Worm (Caenorhabditis elegans) whole organism, young adult: ENCODE measurements around the gene F13H8.3.

ENCODE experiments used
- B0019.2 ChIP-seq: fragments of 200-800 bp; sonication (Bioruptor generic); conservative IDR thresholded peaks from 2 replicates; pipeline ENCODE4 v1.3.6; 2022; ENCODE audit warnings: missing genetic modification reagents, missing genetic modification characterization, missing compliant biosample characterization
- B0035.1 ChIP-seq: sonication (generic microtip); optimal IDR thresholded peaks from 2 replicates; lab custom pipeline; 2016; ENCODE audit warnings: missing genetic modification characterization, mild to moderate bottlenecking, missing compliant biosample characterization, missing genotype, missing genetic modification reagents
- D2030.7 ChIP-seq: fragments of 200-800 bp; sonication (Bioruptor generic); IDR thresholded peaks from 2 replicates; pipeline ENCODE4 v1.3.6; 2022; ENCODE audit warnings: missing genetic modification reagents, missing genetic modification characterization, missing compliant biosample characterization
- F22D6.2 ChIP-seq: sonication (generic microtip); optimal IDR thresholded peaks from 2 replicates; lab custom pipeline; 2016; ENCODE audit warnings: mild to moderate bottlenecking, missing genetic modification characterization, missing compliant biosample characterization
- F33H1.4 ChIP-seq: fragments of 200-800 bp; sonication (Bioruptor generic); IDR thresholded peaks from 2 replicates; pipeline ENCODE4 v1.3.6; 2022; ENCODE audit warnings: missing genetic modification reagents, missing genetic modification characterization, missing compliant biosample characterization
- F57C9.4 ChIP-seq: sonication (generic microtip); optimal IDR thresholded peaks from 2 replicates; lab custom pipeline; 2017; ENCODE audit warnings: mild to moderate bottlenecking, missing genetic modification characterization, missing compliant biosample characterization
- Y53F4B.3 ChIP-seq: fragments of 200-800 bp; sonication (Bioruptor generic); IDR thresholded peaks from 2 replicates; pipeline ENCODE4 v1.3.6; 2022; ENCODE audit warnings: missing genetic modification reagents, missing genetic modification characterization, missing compliant biosample characterization
- Y53G8AR.9 ChIP-seq: fragments of 200-800 bp; sonication (Bioruptor generic); conservative IDR thresholded peaks from 2 replicates; pipeline ENCODE4 v1.3.6; 2022; ENCODE audit warnings: missing genetic modification reagents, missing genetic modification characterization, missing compliant biosample characterization
- Y79H2A.3 ChIP-seq: fragments of 200-800 bp; sonication (Bioruptor generic); conservative IDR thresholded peaks from 2 replicates; pipeline ENCODE4 v1.3.6; 2022; ENCODE audit warnings: missing genetic modification reagents, missing genetic modification characterization, missing compliant biosample characterization
- ZK185.1 ChIP-seq: sonication (generic microtip); optimal IDR thresholded peaks from 2 replicates; lab custom pipeline; 2016; ENCODE audit warnings: mild to moderate bottlenecking, missing genetic modification characterization, missing compliant biosample characterization; ENCODE audit not compliant: poor library complexity, severe bottlenecking
- akir-1 ChIP-seq: fragments of 200-800 bp; sonication (Bioruptor generic); optimal IDR thresholded peaks from 2 replicates; lab custom pipeline; 2018; ENCODE audit warnings: mild to moderate bottlenecking, missing genetic modification characterization, moderate library complexity, missing compliant biosample characterization
- aptf-3 ChIP-seq: fragments of 200-800 bp; sonication (Bioruptor generic); IDR thresholded peaks from 2 replicates; pipeline ENCODE4 v1.3.6; 2022; ENCODE audit warnings: missing genetic modification characterization, missing compliant biosample characterization
- bed-1 ChIP-seq: fragments of 200-800 bp; sonication (Bioruptor generic); IDR thresholded peaks from 2 replicates; pipeline ENCODE4 v1.3.6; 2022; ENCODE audit warnings: missing genetic modification reagents, missing genetic modification characterization, missing compliant biosample characterization
- ceh-100 ChIP-seq: fragments of 200-800 bp; sonication (Bioruptor generic); IDR thresholded peaks from 2 replicates; pipeline ENCODE4 v1.3.6; 2022; ENCODE audit warnings: missing genetic modification reagents, missing genetic modification characterization, missing compliant biosample characterization
- ceh-58 ChIP-seq: fragments of 200-800 bp; sonication (Bioruptor generic); IDR thresholded peaks from 2 replicates; pipeline ENCODE4 v1.3.6; 2022; ENCODE audit warnings: missing genetic modification characterization, missing compliant biosample characterization
- ceh-91 ChIP-seq: fragments of 200-800 bp; sonication (Bioruptor generic); IDR thresholded peaks from 2 replicates; pipeline ENCODE4 v1.3.6; 2022; ENCODE audit warnings: missing genetic modification reagents, missing genetic modification characterization, missing compliant biosample characterization
- die-1 ChIP-seq: sonication (generic microtip); optimal IDR thresholded peaks from 2 replicates; lab custom pipeline; 2016; ENCODE audit warnings: missing genotype, mild to moderate bottlenecking, missing genetic modification characterization, missing compliant biosample characterization
- dox-1 ChIP-seq: fragments of 200-800 bp; sonication (Bioruptor generic); IDR thresholded peaks from 2 replicates; pipeline ENCODE4 v1.3.6; 2022; ENCODE audit warnings: missing genetic modification reagents, missing genetic modification characterization, missing compliant biosample characterization
- dpff-1 ChIP-seq: sonication (generic microtip); optimal IDR thresholded peaks from 2 replicates; lab custom pipeline; 2017; ENCODE audit warnings: mild to moderate bottlenecking, missing genetic modification characterization, missing compliant biosample characterization
- gei-17 ChIP-seq: fragments of 200-800 bp; sonication (Bioruptor generic); optimal IDR thresholded peaks from 2 replicates; lab custom pipeline; 2018; ENCODE audit warnings: mild to moderate bottlenecking, missing genetic modification characterization, missing compliant biosample characterization
- him-1 ChIP-seq: sonication (generic microtip); optimal IDR thresholded peaks from 2 replicates; lab custom pipeline; 2016; ENCODE audit warnings: missing genotype, missing genetic modification reagents, missing genetic modification characterization, missing compliant biosample characterization
- hmg-20 ChIP-seq: fragments of 200-800 bp; sonication (Bioruptor generic); IDR thresholded peaks from 2 replicates; pipeline ENCODE4 v1.3.6; 2022; ENCODE audit warnings: missing genetic modification reagents, missing genetic modification characterization, missing compliant biosample characterization
- hrde-1 ChIP-seq: sonication (generic microtip); optimal IDR thresholded peaks from 2 replicates; lab custom pipeline; 2016; ENCODE audit warnings: missing genetic modification characterization, mild to moderate bottlenecking, missing compliant biosample characterization, moderate library complexity, missing genotype, missing genetic modification reagents, borderline replicate concordance
- let-526 ChIP-seq: fragments of 200-800 bp; sonication (Bioruptor generic); IDR thresholded peaks from 2 replicates; pipeline ENCODE4 v1.3.6; 2022; ENCODE audit warnings: missing genetic modification reagents, missing genetic modification characterization, missing compliant biosample characterization
- lsl-1 ChIP-seq: fragments of 200-800 bp; sonication (Bioruptor generic); optimal IDR thresholded peaks from 2 replicates; lab custom pipeline; 2018; ENCODE audit warnings: mild to moderate bottlenecking, missing genetic modification characterization, moderate library complexity, missing compliant biosample characterization
- madf-3 ChIP-seq: fragments of 200-800 bp; sonication (Bioruptor generic); IDR thresholded peaks from 2 replicates; pipeline ENCODE4 v1.3.6; 2022; ENCODE audit warnings: missing genetic modification reagents, missing genetic modification characterization, missing compliant biosample characterization
- mcd-1 ChIP-seq: fragments of 200-800 bp; sonication (Bioruptor generic); IDR thresholded peaks from 2 replicates; pipeline ENCODE4 v1.3.6; 2022; ENCODE audit warnings: missing genetic modification reagents, missing genetic modification characterization, missing compliant biosample characterization
- mel-28 ChIP-seq: sonication (generic microtip); optimal IDR thresholded peaks from 2 replicates; lab custom pipeline; 2016; ENCODE audit warnings: borderline replicate concordance, mild to moderate bottlenecking, missing genetic modification characterization, missing compliant biosample characterization
- mes-4 ChIP-seq: sonication (generic microtip); optimal IDR thresholded peaks from 2 replicates; lab custom pipeline; 2016; ENCODE audit warnings: missing genotype, missing genetic modification characterization, missing compliant biosample characterization
- nhr-120 ChIP-seq: fragments of 200-800 bp; sonication (Bioruptor generic); IDR thresholded peaks from 2 replicates; pipeline ENCODE4 v1.3.6; 2022; ENCODE audit warnings: missing genetic modification characterization, missing compliant biosample characterization
- nhr-80 ChIP-seq: sonication (generic microtip); optimal IDR thresholded peaks from 2 replicates; lab custom pipeline; 2016; ENCODE audit warnings: missing genetic modification characterization, missing compliant biosample characterization
- rec-8 ChIP-seq, 2 experiments: sonication (generic microtip); optimal IDR thresholded peaks; 2 replicates each; lab custom pipeline; 2016; ENCODE audit warnings: mild to moderate bottlenecking in 2 of 2, missing genetic modification characterization in 2 of 2, missing genetic modification reagents in 2 of 2, missing genotype in 2 of 2, missing biosample characterization in 1 of 2, missing compliant biosample characterization in 1 of 2, moderate library complexity in 1 of 2
- repo-1 ChIP-seq: sonication (generic microtip); optimal IDR thresholded peaks from 2 replicates; lab custom pipeline; 2017; ENCODE audit warnings: mild to moderate bottlenecking, missing genetic modification characterization, missing compliant biosample characterization
- rpc-1 ChIP-seq, 2 experiments: fragments of 150-350 bp in 1 of 2; sonication (generic microtip) in 1 of 2; optimal IDR thresholded peaks; 2 replicates each; lab custom pipeline; 2014 to 2018; ENCODE audit warnings: missing biosample characterization in 1 of 2, missing genetic modification characterization in 1 of 2, missing genetic modification reagents in 1 of 2, missing genotype in 1 of 2
- snpc-1.1 ChIP-seq: sonication (generic microtip); optimal IDR thresholded peaks from 2 replicates; lab custom pipeline; 2017; ENCODE audit warnings: missing genetic modification characterization, mild to moderate bottlenecking, missing compliant biosample characterization, antibody characterized with exemption, moderate library complexity, missing genotype, missing genetic modification reagents; ENCODE audit not compliant: insufficient read depth
- snpc-3.4 ChIP-seq: sonication (generic microtip); optimal IDR thresholded peaks from 2 replicates; lab custom pipeline; 2017; ENCODE audit warnings: missing genetic modification characterization, mild to moderate bottlenecking, missing compliant biosample characterization, antibody characterized with exemption, moderate library complexity, missing genotype, missing genetic modification reagents
- somi-1 ChIP-seq: fragments of 200-800 bp; sonication (Bioruptor generic); optimal IDR thresholded peaks from 2 replicates; lab custom pipeline; 2018; ENCODE audit warnings: mild to moderate bottlenecking, missing genetic modification characterization, missing compliant biosample characterization
- sptf-2 ChIP-seq: fragments of 200-800 bp; sonication (Bioruptor generic); optimal IDR thresholded peaks from 2 replicates; lab custom pipeline; 2018; ENCODE audit warnings: mild to moderate bottlenecking, missing genetic modification characterization, missing compliant biosample characterization
- tlf-1 ChIP-seq: fragments of 200-800 bp; sonication (Bioruptor generic); optimal IDR thresholded peaks from 2 replicates; lab custom pipeline; 2018; ENCODE audit warnings: mild to moderate bottlenecking, missing genetic modification characterization, missing compliant biosample characterization
- unc-130 ChIP-seq: sonication (generic microtip); optimal IDR thresholded peaks from 2 replicates; lab custom pipeline; 2016; ENCODE audit warnings: missing genetic modification reagents, missing genetic modification characterization, missing compliant biosample characterization
- ztf-18 ChIP-seq: sonication (generic microtip); optimal IDR thresholded peaks from 2 replicates; lab custom pipeline; 2016; ENCODE audit warnings: missing genotype, mild to moderate bottlenecking, missing genetic modification characterization, missing compliant biosample characterization
- ztf-22 ChIP-seq: fragments of 200-800 bp; sonication (Bioruptor generic); optimal IDR thresholded peaks from 2 replicates; lab custom pipeline; 2018; ENCODE audit warnings: mild to moderate bottlenecking, missing genetic modification characterization, moderate library complexity, missing compliant biosample characterization
- ztf-28 ChIP-seq: fragments of 200-800 bp; sonication (Bioruptor generic); IDR thresholded peaks from 2 replicates; pipeline ENCODE4 v1.3.6; 2022; ENCODE audit warnings: missing genetic modification reagents, missing genetic modification characterization, missing compliant biosample characterization

The F13H8.3 gene

DNA sequence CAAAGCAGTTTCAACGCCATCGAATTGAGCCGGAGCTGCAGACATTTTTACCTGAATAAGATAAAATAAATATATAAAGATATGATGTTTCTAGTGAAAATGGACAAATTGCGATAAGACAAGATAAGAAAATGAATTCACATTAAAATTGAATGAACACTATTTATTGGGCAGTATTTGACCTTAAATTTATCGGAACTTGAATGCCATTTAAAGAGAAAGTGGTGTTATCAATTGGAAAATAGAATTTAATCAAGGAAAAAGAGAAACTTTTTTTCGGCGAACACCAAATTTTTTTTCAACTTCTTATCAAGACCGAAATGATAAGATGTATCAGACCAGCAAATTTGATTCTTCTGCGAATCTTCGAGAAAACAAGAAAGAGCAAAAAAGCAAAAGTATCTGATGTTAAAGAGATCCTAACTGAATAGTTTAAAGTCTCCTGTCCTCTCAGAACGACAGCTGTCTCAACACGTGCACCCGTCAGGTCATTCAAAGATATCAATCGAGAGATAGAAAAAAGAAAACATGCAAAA, 26.3 kb downstream of the F13H8.3 start, which contains the start of gene upb-1:
upb-1 (minus strand) TSS at position 51 of the 536 bp plus-strand sequence.
- TF ChIP-seq F22D6.2 (no peak), nhr-80 (tag; lab: Kevin White, UChicago) (peak; percentile 32), repo-1 (tag; lab: Kevin White, UChicago) (no peak)

DNA sequence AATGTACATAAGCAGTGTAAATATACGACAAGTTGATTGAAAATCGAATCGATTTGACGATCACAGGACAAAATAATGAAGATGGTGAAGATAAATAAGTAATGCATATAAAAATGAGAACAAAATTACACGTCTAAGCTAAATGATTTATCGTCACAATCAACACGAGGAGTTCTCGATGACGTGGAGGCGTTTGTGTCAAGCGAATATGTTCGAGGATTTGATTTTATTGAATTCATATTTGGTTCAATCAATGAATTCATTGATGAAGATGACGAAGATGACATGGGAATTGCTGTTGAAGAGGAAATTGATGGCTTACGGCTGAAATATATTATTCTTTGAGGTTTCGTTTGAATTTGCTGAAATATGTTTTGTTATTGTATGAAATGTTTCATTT, 28.7 kb downstream of the F13H8.3 start, which contains the start of gene nyn-3:
nyn-3 (minus strand) TSS at position 101 of the 400 bp plus-strand sequence.
- TF ChIP-seq gei-17 (GFP tag; lab: Kevin White, UChicago) = no peak
- no peak for TF ChIP-seq ztf-28 (GFP tag; lab: Robert Waterston, UW)
- no peak for TF ChIP-seq bed-1
- TF ChIP-seq akir-1 (GFP tag; lab: Kevin White, UChicago) = no peak
- TF ChIP-seq Y79H2A.3 (GFP tag; lab: Robert Waterston, UW) = no peak
- no peak for TF ChIP-seq D2030.7 (GFP tag; lab: Robert Waterston, UW)
- TF ChIP-seq B0019.2 (GFP tag; lab: Robert Waterston, UW) = no peak
- no peak for TF ChIP-seq ceh-58
- TF ChIP-seq ceh-100 (GFP tag; lab: Robert Waterston, UW) = no peak
- no peak for TF ChIP-seq nhr-80 (tag; lab: Kevin White, UChicago)

DNA sequence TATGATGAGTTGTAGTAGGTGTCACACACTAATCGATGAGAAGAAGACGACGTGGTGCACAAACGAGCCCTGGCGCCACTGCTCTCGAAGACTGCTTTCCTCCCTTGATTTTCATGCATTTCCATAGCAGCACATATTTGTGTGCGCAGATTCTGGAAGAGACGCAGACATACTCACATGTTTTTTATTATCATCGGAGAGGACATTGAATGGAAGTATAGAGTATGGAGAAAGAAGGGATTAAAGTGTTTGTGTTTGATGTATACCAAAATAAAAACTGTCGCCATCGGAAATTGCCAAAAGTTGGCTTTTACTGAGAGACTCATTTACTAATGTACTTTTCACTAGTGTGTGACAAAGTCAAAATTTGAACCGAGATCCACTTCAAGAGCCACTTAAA, 30.5 kb downstream of the F13H8.3 start, which contains the start of gene mps-1:
mps-1 (minus strand) TSS at position 101 of the 400 bp plus-strand sequence.
- TF ChIP-seq F57C9.4 (tag; lab: Kevin White, UChicago) (no peak), snpc-1.1 (tag; lab: Kevin White, UChicago) (no peak), ztf-22 (no peak), ceh-100 (GFP tag; lab: Robert Waterston, UW) (no peak), hmg-20 (GFP tag; lab: Robert Waterston, UW) (no peak), mes-4 (no peak), rpc-1 (optimal IDR thresholded peaks at IDR 0.05; lab: Kevin White, UChicago) (no peak), rpc-1 (tag; optimal IDR thresholded peaks at IDR 0.05; lab: Kevin White, UChicago) (no peak), sptf-2 (GFP tag; lab: Kevin White, UChicago) (no peak), die-1 (tag; lab: Kevin White, UChicago) (no peak), him-1 (tag; lab: Kevin White, UChicago) (no peak), aptf-3 (GFP tag; lab: Robert Waterston, UW) (no peak), somi-1 (GFP tag; lab: Kevin White, UChicago) (no peak), dox-1 (GFP tag; lab: Robert Waterston, UW) (no peak), mel-28 (tag; lab: Kevin White, UChicago) (no peak), unc-130 (GFP tag; lab: Kevin White, UChicago) (no peak), snpc-3.4 (no peak), madf-3 (GFP tag; lab: Robert Waterston, UW) (no peak), let-526 (GFP tag; lab: Robert Waterston, UW) (no peak), hrde-1 (no peak), Y53F4B.3 (GFP tag; lab: Robert Waterston, UW) (no peak)
- TF ChIP-seq, all 124 proteins: peak for 0

DNA sequence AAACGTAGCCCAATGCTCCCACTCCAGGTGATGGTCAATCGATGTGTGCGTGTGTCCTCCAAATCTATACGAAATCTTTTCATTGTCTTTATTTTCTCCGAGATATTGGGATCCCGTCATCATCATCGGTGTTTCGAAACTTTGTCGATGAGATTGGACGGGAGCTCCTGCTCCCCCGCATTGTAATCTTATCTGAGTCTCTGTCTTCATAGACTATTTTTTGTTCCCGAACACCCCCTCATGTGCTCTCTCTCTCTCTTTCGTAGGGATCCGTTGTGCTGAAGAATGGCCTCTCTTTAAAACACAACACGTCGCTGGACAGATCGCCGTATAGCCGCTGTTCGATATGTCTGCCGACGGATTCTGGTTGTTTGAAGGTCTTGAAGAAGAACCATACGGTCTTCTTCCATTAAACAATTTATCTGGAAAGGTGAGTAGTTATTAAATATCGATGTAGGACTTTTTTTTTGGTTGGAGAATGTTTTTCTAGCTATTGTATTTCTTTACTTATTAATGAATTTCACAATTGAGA, 39.5 kb downstream of the F13H8.3 start, which contains the start of gene C29F5.1:
C29F5.1 (plus strand) TSS at position 317 of the 532 bp plus-strand sequence.
- TF ChIP-seq Y53G8AR.9 (GFP tag; lab: Robert Waterston, UW) = no peak
- TF ChIP-seq dpff-1 = no peak
- TF ChIP-seq ZK185.1 (tag; lab: Kevin White, UChicago) = no peak
- no peak for TF ChIP-seq gei-17 (GFP tag; lab: Kevin White, UChicago)
- TF ChIP-seq nhr-120 (GFP tag; lab: Robert Waterston, UW) = no peak
- no peak for TF ChIP-seq F33H1.4
- no peak for TF ChIP-seq ceh-91 (GFP tag; lab: Robert Waterston, UW)
- no peak for TF ChIP-seq F57C9.4 (tag; lab: Kevin White, UChicago)
- no peak for TF ChIP-seq lsl-1 (GFP tag; lab: Kevin White, UChicago)
- TF ChIP-seq rec-8 (tag; optimal IDR thresholded peaks at IDR 0.05; lab: Kevin White, UChicago) = no peak
- TF ChIP-seq repo-1 (tag; lab: Kevin White, UChicago) = no peak
- TF ChIP-seq ztf-18 = no peak
- TF ChIP-seq tlf-1 (GFP tag; lab: Kevin White, UChicago) = no peak
- no peak for TF ChIP-seq mcd-1 (GFP tag; lab: Robert Waterston, UW)
- no peak for TF ChIP-seq B0035.1 (tag; lab: Kevin White, UChicago)
